Worm (Caenorhabditis elegans) whole organism, mixed stage, embryonic: Measurements from ENCODE around the gene flp-34.

Experiments used
- M03D4.4 ChIP-seq: sonication (generic microtip); optimal IDR thresholded peaks from 2 replicates; lab custom pipeline; 2017; ENCODE audit warnings: mild to moderate bottlenecking, missing genetic modification characterization, missing compliant biosample characterization
- ceh-39 ChIP-seq: fragments of 150-350 bp; optimal IDR thresholded peaks from 2 replicates; lab custom pipeline; 2014; ENCODE audit warnings: missing biosample characterization, missing genetic modification characterization
- ces-1 ChIP-seq: fragments of 150-350 bp; optimal IDR thresholded peaks from 2 replicates; lab custom pipeline; 2014; ENCODE audit warnings: missing biosample characterization, missing genetic modification reagents, missing genetic modification characterization
- flh-1 ChIP-seq: fragments of 200-800 bp; sonication (Bioruptor generic); optimal IDR thresholded peaks from 2 replicates; lab custom pipeline; 2018; ENCODE audit warnings: mild to moderate bottlenecking, missing genetic modification characterization, moderate library complexity, missing compliant biosample characterization
- lin-13 ChIP-seq: fragments of 150-350 bp; optimal IDR thresholded peaks from 2 replicates; lab custom pipeline; 2014; ENCODE audit warnings: missing biosample characterization, missing genetic modification characterization
- mep-1 ChIP-seq: fragments of 150-350 bp; optimal IDR thresholded peaks from 2 replicates; lab custom pipeline; 2017; ENCODE audit warnings: missing biosample characterization, missing genetic modification reagents, missing genetic modification characterization, inconsistent platforms
- nhr-12 ChIP-seq: fragments of 150-350 bp; optimal IDR thresholded peaks from 2 replicates; lab custom pipeline; 2014; ENCODE audit warnings: missing biosample characterization, missing genetic modification characterization
- nhr-237 ChIP-seq: fragments of 150-350 bp; optimal IDR thresholded peaks from 2 replicates; lab custom pipeline; 2014; ENCODE audit warnings: missing biosample characterization, missing genetic modification characterization
- nhr-76 ChIP-seq: sonication (generic microtip); optimal IDR thresholded peaks from 2 replicates; lab custom pipeline; 2017; ENCODE audit warnings: missing biosample characterization, missing genetic modification characterization
- pha-4 ChIP-seq: fragments of 150-350 bp; optimal IDR thresholded peaks from 2 replicates; lab custom pipeline; 2018; ENCODE audit warnings: missing biosample characterization, missing genetic modification reagents, missing genetic modification characterization
- unc-62 ChIP-seq: fragments of 150-350 bp; optimal IDR thresholded peaks from 2 replicates; lab custom pipeline; 2014; ENCODE audit warnings: missing biosample characterization, missing genetic modification reagents, missing genetic modification characterization

- no peak for TF ChIP-seq pha-4 (tag; lab: Kevin White, UChicago)
- no peak for TF ChIP-seq ceh-39 (tag; lab: Kevin White, UChicago)
- no peak for TF ChIP-seq lin-13 (tag; lab: Kevin White, UChicago)
- TF ChIP-seq unc-62 (GFP tag; lab: Kevin White, UChicago), result no peak
- TF ChIP-seq nhr-76 (tag; lab: Kevin White, UChicago), result no peak
- TF ChIP-seq nhr-12, result no peak
- no peak for TF ChIP-seq mep-1 (tag; lab: Kevin White, UChicago)
- no peak for TF ChIP-seq ces-1 (GFP tag; lab: Kevin White, UChicago)
- TF ChIP-seq nhr-237 (tag; lab: Kevin White, UChicago), result no peak
- TF ChIP-seq flh-1 (GFP tag; lab: Kevin White, UChicago), result no peak
- TF ChIP-seq M03D4.4, result no peak
Observed at ce11 chrV:1001163-1001562, 32.0 kb downstream of the flp-34 start.
